Worm (Caenorhabditis elegans) whole organism, L1 larva: ENCODE data around the gene str-55.

Experiments used
- Y116A8C.19 ChIP-seq: sonication (generic microtip); optimal IDR thresholded peaks from 2 replicates; lab custom pipeline; 2016; ENCODE audit warnings: missing compliant biosample characterization, missing genetic modification characterization, borderline replicate concordance
- aha-1 ChIP-seq: fragments of 150-350 bp; optimal IDR thresholded peaks from 2 replicates; lab custom pipeline; 2014; ENCODE audit warnings: missing biosample characterization, missing genetic modification characterization
- ama-1 ChIP-seq: fragments of 150-350 bp; optimal IDR thresholded peaks from 2 replicates; lab custom pipeline; 2014
- efl-3 ChIP-seq: fragments of 200-800 bp; sonication (Bioruptor generic); optimal IDR thresholded peaks from 2 replicates; lab custom pipeline; 2018; ENCODE audit warnings: mild to moderate bottlenecking, missing genetic modification characterization, missing compliant biosample characterization
- elt-3 ChIP-seq, 6 experiments: fragments of 150-350 bp in 1 of 6; sonication (generic microtip); optimal IDR thresholded peaks; 2 replicates each; lab custom pipeline; 2017 to 2018; ENCODE audit warnings: missing biosample characterization in 6 of 6, missing genetic modification characterization in 6 of 6, inconsistent platforms in 1 of 6
- fos-1 ChIP-seq: fragments of 150-350 bp; optimal IDR thresholded peaks from 2 replicates; lab custom pipeline; 2014; ENCODE audit warnings: missing biosample characterization, missing genetic modification characterization
- jun-1 ChIP-seq: fragments of 150-350 bp; optimal IDR thresholded peaks from 2 replicates; lab custom pipeline; 2014; ENCODE audit warnings: missing biosample characterization, missing genetic modification reagents, missing genetic modification characterization
- lin-13 ChIP-seq: fragments of 150-350 bp; optimal IDR thresholded peaks from 2 replicates; lab custom pipeline; 2014; ENCODE audit warnings: missing biosample characterization, missing genetic modification reagents, missing genetic modification characterization
- nhr-76 ChIP-seq: sonication (generic microtip); optimal IDR thresholded peaks from 2 replicates; lab custom pipeline; 2017; ENCODE audit warnings: missing biosample characterization, missing genetic modification characterization
- nhr-77 ChIP-seq: fragments of 150-350 bp; optimal IDR thresholded peaks from 2 replicates; lab custom pipeline; 2014; ENCODE audit warnings: missing biosample characterization, missing genetic modification characterization
- pag-3 ChIP-seq: sonication (generic microtip); optimal IDR thresholded peaks from 2 replicates; lab custom pipeline; 2017; ENCODE audit warnings: missing genetic modification characterization, mild to moderate bottlenecking, missing compliant biosample characterization, antibody characterized with exemption, borderline replicate concordance; ENCODE audit not compliant: insufficient read depth
- sox-4 ChIP-seq: sonication (generic microtip); optimal IDR thresholded peaks from 2 replicates; lab custom pipeline; 2016; ENCODE audit warnings: missing genetic modification characterization, missing compliant biosample characterization
- tbx-2 ChIP-seq: sonication (generic microtip); optimal IDR thresholded peaks from 2 replicates; lab custom pipeline; 2016; ENCODE audit warnings: missing genetic modification characterization, missing compliant biosample characterization
- zag-1 ChIP-seq: fragments of 150-350 bp; optimal IDR thresholded peaks from 2 replicates; lab custom pipeline; 2014; ENCODE audit warnings: missing biosample characterization, missing genetic modification characterization

ce11 chrV:16395739-16396138 is 21.2 kb downstream of the str-55 start, which contains the start of gene F13A7.12:
- TF ChIP-seq nhr-77 (tag; lab: Kevin White, UChicago) (no peak), fos-1 (tag; lab: Kevin White, UChicago) (no peak), nhr-76 (tag; lab: Kevin White, UChicago) (no peak), Y116A8C.19 (tag; lab: Kevin White, UChicago) (no peak), lin-13 (GFP tag; lab: Kevin White, UChicago) (no peak), elt-3 (tag; optimal IDR thresholded peaks at IDR 0.05; lab: Kevin White, UChicago) (no peak), efl-3 (GFP tag; lab: Kevin White, UChicago) (no peak), ama-1 (lab: Kevin White, UChicago) (no peak), aha-1 (tag; lab: Kevin White, UChicago) (no peak), tbx-2 (tag; lab: Kevin White, UChicago) (no peak), sox-4 (tag; lab: Kevin White, UChicago) (no peak), zag-1 (no peak), pag-3 (tag; lab: Kevin White, UChicago) (no peak), jun-1 (no peak)
